Worm (Caenorhabditis elegans) whole organism, L2 larva: ENCODE data around the gene ugt-29.

Experiments used
- C34F6.9 ChIP-seq: fragments of 150-350 bp; optimal IDR thresholded peaks from 2 replicates; lab custom pipeline; 2014; ENCODE audit warnings: missing biosample characterization, missing genetic modification characterization
- F13H6.1 ChIP-seq: sonication (generic microtip); optimal IDR thresholded peaks from 2 replicates; lab custom pipeline; 2016; ENCODE audit warnings: missing genetic modification characterization, missing compliant biosample characterization
- R02D3.7 ChIP-seq: fragments of 150-350 bp; optimal IDR thresholded peaks from 2 replicates; lab custom pipeline; 2014; ENCODE audit warnings: missing biosample characterization, missing genetic modification characterization
- Y55F3AM.14 ChIP-seq: fragments of 200-800 bp; sonication (Bioruptor generic); optimal IDR thresholded peaks from 2 replicates; lab custom pipeline; 2018; ENCODE audit warnings: mild to moderate bottlenecking, missing genetic modification characterization, missing compliant biosample characterization
- ZK546.5 ChIP-seq: sonication (generic microtip); optimal IDR thresholded peaks from 2 replicates; lab custom pipeline; 2017; ENCODE audit warnings: missing biosample characterization, missing genetic modification characterization
- alr-1 ChIP-seq: fragments of 150-350 bp; optimal IDR thresholded peaks from 2 replicates; lab custom pipeline; 2014; ENCODE audit warnings: missing biosample characterization, missing genetic modification characterization
- aly-2 ChIP-seq: fragments of 150-350 bp; optimal IDR thresholded peaks from 2 replicates; lab custom pipeline; 2014; ENCODE audit warnings: missing biosample characterization, missing genetic modification characterization
- ama-1 ChIP-seq: fragments of 150-350 bp; optimal IDR thresholded peaks from 2 replicates; lab custom pipeline; 2018; ENCODE audit warnings: inconsistent platforms
- blmp-1 ChIP-seq: sonication (generic microtip); optimal IDR thresholded peaks from 2 replicates; lab custom pipeline; 2017; ENCODE audit warnings: missing genetic modification characterization, mild to moderate bottlenecking, missing compliant biosample characterization, antibody characterized with exemption, moderate library complexity; ENCODE audit not compliant: insufficient read depth
- ceh-16 ChIP-seq: fragments of 150-350 bp; optimal IDR thresholded peaks from 2 replicates; lab custom pipeline; 2014; ENCODE audit warnings: missing biosample characterization, missing genetic modification characterization
- ceh-82 ChIP-seq: fragments of 150-350 bp; optimal IDR thresholded peaks from 2 replicates; lab custom pipeline; 2014; ENCODE audit warnings: missing biosample characterization, missing genetic modification characterization
- crh-2 ChIP-seq: sonication (generic microtip); optimal IDR thresholded peaks from 2 replicates; lab custom pipeline; 2017; ENCODE audit warnings: missing biosample characterization, missing genetic modification characterization
- dmd-4 ChIP-seq: sonication (generic microtip); optimal IDR thresholded peaks from 2 replicates; lab custom pipeline; 2017; ENCODE audit warnings: missing biosample characterization, missing genetic modification characterization
- egl-27 ChIP-seq: sonication (generic microtip); optimal IDR thresholded peaks from 3 replicates; lab custom pipeline; 2017; ENCODE audit warnings: missing biosample characterization, missing genetic modification reagents, missing genetic modification characterization
- elt-1 ChIP-seq: fragments of 150-350 bp; optimal IDR thresholded peaks from 2 replicates; lab custom pipeline; 2014; ENCODE audit warnings: missing biosample characterization, missing genetic modification characterization
- elt-3 ChIP-seq: sonication (generic microtip); optimal IDR thresholded peaks from 2 replicates; lab custom pipeline; 2017; ENCODE audit warnings: missing biosample characterization, missing genetic modification characterization
- fos-1 ChIP-seq: fragments of 150-350 bp; optimal IDR thresholded peaks from 2 replicates; lab custom pipeline; 2014; ENCODE audit warnings: missing biosample characterization, missing genetic modification characterization
- gmeb-1 ChIP-seq: fragments of 150-350 bp; optimal IDR thresholded peaks from 2 replicates; lab custom pipeline; 2014; ENCODE audit warnings: missing biosample characterization, missing genetic modification characterization
- lin-11 ChIP-seq: fragments of 150-350 bp; sonication (generic microtip); optimal IDR thresholded peaks from 2 replicates; lab custom pipeline; 2014; ENCODE audit warnings: missing biosample characterization, missing genetic modification characterization, inconsistent platforms, mixed read lengths
- lin-13 ChIP-seq: fragments of 150-350 bp; optimal IDR thresholded peaks from 2 replicates; lab custom pipeline; 2014; ENCODE audit warnings: missing biosample characterization, missing genetic modification reagents, missing genetic modification characterization
- lin-39 ChIP-seq: fragments of 150-350 bp; optimal IDR thresholded peaks from 2 replicates; lab custom pipeline; 2014; ENCODE audit warnings: missing biosample characterization, missing genetic modification reagents, missing genetic modification characterization
- lsy-2 ChIP-seq, 2 experiments: fragments of 150-350 bp in 1 of 2; sonication (generic microtip) in 1 of 2; optimal IDR thresholded peaks; 2 replicates each; lab custom pipeline; 2014 to 2017; ENCODE audit warnings: missing biosample characterization in 2 of 2, missing genetic modification characterization in 2 of 2
- mab-5 ChIP-seq: fragments of 150-350 bp; optimal IDR thresholded peaks from 2 replicates; lab custom pipeline; 2014; ENCODE audit warnings: missing biosample characterization, missing genetic modification characterization
- mbf-1 ChIP-seq: sonication (generic microtip); optimal IDR thresholded peaks from 2 replicates; lab custom pipeline; 2017; ENCODE audit warnings: missing biosample characterization, missing genetic modification characterization
- mdl-1 ChIP-seq, 2 experiments: fragments of 150-350 bp in 1 of 2; sonication (generic microtip) in 1 of 2; optimal IDR thresholded peaks; 2 replicates each; lab custom pipeline; 2017; ENCODE audit warnings: missing biosample characterization in 2 of 2, missing genetic modification characterization in 2 of 2
- nhr-10 ChIP-seq: sonication (generic microtip); optimal IDR thresholded peaks from 2 replicates; lab custom pipeline; 2017; ENCODE audit warnings: missing biosample characterization, missing genetic modification characterization
- nhr-11 ChIP-seq: fragments of 150-350 bp; optimal IDR thresholded peaks from 2 replicates; lab custom pipeline; 2014; ENCODE audit warnings: missing biosample characterization, missing genetic modification characterization
- nhr-12 ChIP-seq: fragments of 150-350 bp; optimal IDR thresholded peaks from 2 replicates; lab custom pipeline; 2014; ENCODE audit warnings: missing biosample characterization, missing genetic modification characterization
- nhr-129 ChIP-seq: fragments of 150-350 bp; optimal IDR thresholded peaks from 2 replicates; lab custom pipeline; 2014; ENCODE audit warnings: missing biosample characterization, missing genetic modification characterization
- nhr-21 ChIP-seq: fragments of 150-350 bp; optimal IDR thresholded peaks from 2 replicates; lab custom pipeline; 2014; ENCODE audit warnings: missing biosample characterization, missing genetic modification characterization
- nhr-23 ChIP-seq: fragments of 150-350 bp; optimal IDR thresholded peaks from 2 replicates; lab custom pipeline; 2014; ENCODE audit warnings: missing biosample characterization, missing genetic modification reagents, missing genetic modification characterization
- nhr-237 ChIP-seq: fragments of 150-350 bp; optimal IDR thresholded peaks from 2 replicates; lab custom pipeline; 2014; ENCODE audit warnings: missing biosample characterization, missing genetic modification characterization
- nhr-25 ChIP-seq: fragments of 150-350 bp; sonication (generic microtip); optimal IDR thresholded peaks from 3 replicates; lab custom pipeline; 2014; ENCODE audit warnings: missing biosample characterization, missing genetic modification characterization
- nhr-6 ChIP-seq: fragments of 150-350 bp; optimal IDR thresholded peaks from 2 replicates; lab custom pipeline; 2014; ENCODE audit warnings: missing biosample characterization, missing genetic modification characterization
- nhr-77 ChIP-seq: fragments of 150-350 bp; optimal IDR thresholded peaks from 2 replicates; lab custom pipeline; 2014; ENCODE audit warnings: missing biosample characterization, missing genetic modification characterization
- peb-1 ChIP-seq: fragments of 150-350 bp; optimal IDR thresholded peaks from 2 replicates; lab custom pipeline; 2014; ENCODE audit warnings: missing biosample characterization, missing genetic modification characterization
- sem-4 ChIP-seq: fragments of 150-350 bp; optimal IDR thresholded peaks from 2 replicates; lab custom pipeline; 2014; ENCODE audit warnings: missing biosample characterization, missing genetic modification reagents, missing genetic modification characterization
- skn-1 ChIP-seq: sonication (generic microtip); optimal IDR thresholded peaks from 2 replicates; lab custom pipeline; 2017; ENCODE audit warnings: missing biosample characterization, missing genetic modification characterization
- sma-3 ChIP-seq: sonication (generic microtip); optimal IDR thresholded peaks from 2 replicates; lab custom pipeline; 2016; ENCODE audit warnings: missing genetic modification reagents, missing genetic modification characterization, missing compliant biosample characterization
- sma-9 ChIP-seq, 2 experiments: fragments of 150-350 bp in 1 of 2; sonication (generic microtip) in 1 of 2; optimal IDR thresholded peaks; 2 replicates each; lab custom pipeline; 2014 to 2016; ENCODE audit warnings: missing genetic modification characterization in 2 of 2, mild to moderate bottlenecking in 1 of 2, missing biosample characterization in 1 of 2, missing compliant biosample characterization in 1 of 2, missing genetic modification reagents in 1 of 2, moderate library complexity in 1 of 2
- snpc-4 ChIP-seq: fragments of 150-350 bp; optimal IDR thresholded peaks from 2 replicates; lab custom pipeline; 2014; ENCODE audit warnings: missing biosample characterization, missing genetic modification characterization
- unc-39 ChIP-seq: fragments of 150-350 bp; optimal IDR thresholded peaks from 2 replicates; lab custom pipeline; 2014; ENCODE audit warnings: missing biosample characterization, missing genetic modification characterization
- unc-55 ChIP-seq: fragments of 150-350 bp; sonication (generic microtip); optimal IDR thresholded peaks from 3 replicates; lab custom pipeline; 2014; ENCODE audit warnings: missing biosample characterization, missing genetic modification reagents, missing genetic modification characterization
- unc-62 ChIP-seq: fragments of 150-350 bp; optimal IDR thresholded peaks from 2 replicates; lab custom pipeline; 2014; ENCODE audit warnings: missing biosample characterization, missing genetic modification reagents, missing genetic modification characterization
- zag-1 ChIP-seq: fragments of 150-350 bp; optimal IDR thresholded peaks from 2 replicates; lab custom pipeline; 2014; ENCODE audit warnings: missing biosample characterization, missing genetic modification characterization
- ztf-1 ChIP-seq: fragments of 200-800 bp; sonication (Bioruptor generic); conservative IDR thresholded peaks from 2 replicates; pipeline ENCODE4 v1.3.6; 2022; ENCODE audit warnings: missing genetic modification characterization, missing compliant biosample characterization
- ztf-11 ChIP-seq: sonication (generic microtip); optimal IDR thresholded peaks from 2 replicates; lab custom pipeline; 2017; ENCODE audit warnings: missing biosample characterization, missing genetic modification characterization
- ztf-4 ChIP-seq: fragments of 150-350 bp; optimal IDR thresholded peaks from 2 replicates; lab custom pipeline; 2014; ENCODE audit warnings: missing biosample characterization, missing genetic modification characterization

The ugt-29 gene

ce11 chrV:725807-726572 lies 26.6 kb upstream of the ugt-29 start:
- TF ChIP-seq unc-55 (GFP tag; lab: Kevin White, UChicago) (no peak), ama-1 (lab: Kevin White, UChicago) (peak; percentile 94), elt-1 (tag; lab: Kevin White, UChicago) (no peak), aly-2 (tag; lab: Kevin White, UChicago) (no peak), fos-1 (tag; lab: Kevin White, UChicago) (no peak), lin-13 (GFP tag; lab: Kevin White, UChicago) (no peak), nhr-11 (no peak), Y55F3AM.14 (GFP tag; lab: Kevin White, UChicago) (peak; percentile 27), lsy-2 (tag; optimal IDR thresholded peaks at IDR 0.05; lab: Kevin White, UChicago) (peak in 1 of 2 experiments; percentile 29), crh-2 (tag; lab: Kevin White, UChicago) (peak; percentile 14)

ce11 chrV:724946-725806 lies 25.8 kb upstream of the ugt-29 start:
- TF ChIP-seq mdl-1 (tag; optimal IDR thresholded peaks at IDR 0.05; lab: Kevin White, UChicago), result no peak
- no peak for TF ChIP-seq egl-27 (tag; lab: Kevin White, UChicago)
- TF ChIP-seq nhr-77 (tag; lab: Kevin White, UChicago), result no peak
- TF ChIP-seq nhr-237 (tag; lab: Kevin White, UChicago), result no peak
- no peak for TF ChIP-seq unc-39
- TF ChIP-seq ZK546.5 (tag; lab: Kevin White, UChicago), result no peak
- no peak for TF ChIP-seq ztf-1
- TF ChIP-seq lin-13 (GFP tag; lab: Kevin White, UChicago), result no peak
- TF ChIP-seq nhr-25, result no peak
- no peak for TF ChIP-seq sem-4
- TF ChIP-seq elt-3, result no peak
- no peak for TF ChIP-seq sma-3 (GFP tag; lab: Kevin White, UChicago)
- no peak for TF ChIP-seq crh-2 (tag; lab: Kevin White, UChicago)
- no peak for TF ChIP-seq lsy-2 (tag; optimal IDR thresholded peaks at IDR 0.05; lab: Kevin White, UChicago)
- no peak for TF ChIP-seq gmeb-1
- no peak for TF ChIP-seq F13H6.1 (tag; lab: Kevin White, UChicago)
- no peak for TF ChIP-seq alr-1 (tag; lab: Kevin White, UChicago)
- TF ChIP-seq nhr-10 (tag; lab: Kevin White, UChicago), result no peak
- no peak for TF ChIP-seq blmp-1 (tag; lab: Kevin White, UChicago)
- no peak for TF ChIP-seq snpc-4 (tag; lab: Kevin White, UChicago)
- peak; percentile 14 for TF ChIP-seq Y55F3AM.14 (GFP tag; lab: Kevin White, UChicago)
- no peak for TF ChIP-seq zag-1 (tag; lab: Kevin White, UChicago)
- TF ChIP-seq ama-1 (lab: Kevin White, UChicago), result peak; percentile 92
- peak; percentile 35 for TF ChIP-seq nhr-129 (tag; lab: Kevin White, UChicago)
- no peak for TF ChIP-seq C34F6.9 (tag; lab: Kevin White, UChicago)
- TF ChIP-seq aly-2 (tag; lab: Kevin White, UChicago), result no peak
- TF ChIP-seq ceh-82 (tag; lab: Kevin White, UChicago), result no peak
- no peak for TF ChIP-seq ztf-4 (tag; lab: Kevin White, UChicago)
- no peak for TF ChIP-seq ztf-11
- no peak for TF ChIP-seq nhr-23
- no peak for TF ChIP-seq mbf-1 (tag; lab: Kevin White, UChicago)
- peak; percentile 16 for TF ChIP-seq nhr-21 (tag; lab: Kevin White, UChicago)
- TF ChIP-seq R02D3.7 (tag; lab: Kevin White, UChicago), result no peak
- TF ChIP-seq lin-39 (tag; lab: Kevin White, UChicago), result no peak
- no peak for TF ChIP-seq dmd-4
- no peak for TF ChIP-seq nhr-6
- peak; percentile 13 for TF ChIP-seq lin-11 (tag; lab: Kevin White, UChicago)
- no peak for TF ChIP-seq unc-62 (GFP tag; lab: Kevin White, UChicago)
- TF ChIP-seq elt-1 (tag; lab: Kevin White, UChicago), result no peak
- no peak for TF ChIP-seq peb-1 (tag; lab: Kevin White, UChicago)
- no peak for TF ChIP-seq unc-55 (GFP tag; lab: Kevin White, UChicago)
- TF ChIP-seq nhr-12, result no peak
- TF ChIP-seq skn-1, result no peak
- TF ChIP-seq mab-5 (tag; lab: Kevin White, UChicago), result no peak
- no peak for TF ChIP-seq nhr-11
- TF ChIP-seq fos-1 (tag; lab: Kevin White, UChicago), result no peak
- TF ChIP-seq ceh-16 (tag; lab: Kevin White, UChicago), result no peak
- peak; percentile 41 for TF ChIP-seq sma-9 (GFP tag; optimal IDR thresholded peaks at IDR 0.05; lab: Kevin White, UChicago)
- no peak for TF ChIP-seq sma-9 (tag; optimal IDR thresholded peaks at IDR 0.05; lab: Kevin White, UChicago)
- TF ChIP-seq, all 48 proteins: peak for 6
